Worm (Caenorhabditis elegans): ENCODE data around the gene lmd-5.

The lmd-5 gene

ce11 chrV:7142661-7143060 lies 19.2 kb downstream of the lmd-5 start:
- peak; percentile 83 for TF ChIP-seq snpc-4 (tag; optimal IDR thresholded peaks at IDR 0.05)
- TF ChIP-seq grh-1 (GFP tag; IDR thresholded peaks at IDR 0.05) = 0 out of 2 replicates have a peak, but pooled peaks have one; percentile 8
- no peak for TF ChIP-seq nhr-11 (tag; optimal IDR thresholded peaks at IDR 0.05)
- peak; percentile 24 for TF ChIP-seq elt-2 (tag; optimal IDR thresholded peaks at IDR 0.05)

ce11 chrV:7145250-7145850 lies 21.9 kb downstream of the lmd-5 start, which contains the start of gene ugt-37:
Gene ugt-37 (minus strand): TSS chrV:7145318.
- no peak for TF ChIP-seq dsc-1 (tag; optimal IDR thresholded peaks at IDR 0.05)
- TF ChIP-seq xbp-1 (tag; optimal IDR thresholded peaks at IDR 0.05) = no peak
- TF ChIP-seq efl-1 (optimal IDR thresholded peaks at IDR 0.05) = no peak
- TF ChIP-seq efl-1 (GFP tag; optimal IDR thresholded peaks at IDR 0.05 in 1 of 2) = peak in 1 of 2 experiments; percentile 22
- no peak for TF ChIP-seq isw-1 (GFP tag; IDR thresholded peaks at IDR 0.05)
- peak; percentile 14 for TF ChIP-seq elt-2 (tag; optimal IDR thresholded peaks at IDR 0.05)

DNA sequence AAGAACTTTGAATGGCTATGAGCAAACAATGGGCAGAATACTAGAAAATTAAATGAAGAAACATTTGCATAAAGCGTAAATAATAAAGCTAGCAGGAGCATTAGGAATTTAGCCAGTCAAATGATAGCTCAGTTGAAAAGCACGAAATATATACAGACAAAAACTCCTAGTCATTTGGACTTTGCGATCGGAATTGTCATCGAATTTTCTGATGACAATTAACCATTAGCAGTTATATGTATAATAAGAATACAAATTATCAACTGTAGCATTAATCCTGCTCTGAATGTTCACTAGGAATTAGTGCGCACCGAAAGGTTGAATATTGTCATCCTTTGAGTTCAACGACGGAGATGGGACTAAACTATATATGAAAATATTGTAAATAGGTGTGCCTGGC lies 23.9 kb downstream of the lmd-5 start, which contains the start of gene ugt-38:
ugt-38 (minus strand) TSS at position 101 of the 400 bp plus-strand sequence.
- no peak for TF ChIP-seq elt-2 (tag; optimal IDR thresholded peaks at IDR 0.05)
- no peak for TF ChIP-seq nhr-11 (tag; optimal IDR thresholded peaks at IDR 0.05)
- TF ChIP-seq nhr-12 (tag; optimal IDR thresholded peaks at IDR 0.05) = no peak
- TF ChIP-seq nhr-84 (tag; optimal IDR thresholded peaks at IDR 0.05) = no peak
- no peak for TF ChIP-seq nhr-47 (tag; optimal IDR thresholded peaks at IDR 0.05)

- TF ChIP-seq ztf-4 (tag; optimal IDR thresholded peaks at IDR 0.05) = no peak
- TF ChIP-seq pag-3 (tag; optimal IDR thresholded peaks at IDR 0.05; ENCODE audit: borderline replicate concordance, insufficient read depth) = no peak
- TF ChIP-seq nhr-20 (tag; optimal IDR thresholded peaks at IDR 0.05) = peak; percentile 20
- TF ChIP-seq tlp-1 (tag; optimal IDR thresholded peaks at IDR 0.05) = peak; percentile 76
- TF ChIP-seq nhr-76 (tag; optimal IDR thresholded peaks at IDR 0.05) = no peak
- TF ChIP-seq elt-2 (tag; optimal IDR thresholded peaks at IDR 0.05) = peak; percentile 87
- peak in 4 of 6 experiments; percentile 4 to 77 (median 42) for TF ChIP-seq elt-3 (tag; optimal IDR thresholded peaks at IDR 0.05)
- TF ChIP-seq ceh-90 (tag; optimal IDR thresholded peaks at IDR 0.05) = no peak
- no peak for TF ChIP-seq nhr-85 (tag)
- no peak for TF ChIP-seq egl-27 (tag; optimal IDR thresholded peaks at IDR 0.05)
Observed at ce11 chrV:7150570-7150969, 27.1 kb downstream of the lmd-5 start, which contains the start of gene F10D2.8. Gene F10D2.8 (minus strand): TSS chrV:7150714.

DNA sequence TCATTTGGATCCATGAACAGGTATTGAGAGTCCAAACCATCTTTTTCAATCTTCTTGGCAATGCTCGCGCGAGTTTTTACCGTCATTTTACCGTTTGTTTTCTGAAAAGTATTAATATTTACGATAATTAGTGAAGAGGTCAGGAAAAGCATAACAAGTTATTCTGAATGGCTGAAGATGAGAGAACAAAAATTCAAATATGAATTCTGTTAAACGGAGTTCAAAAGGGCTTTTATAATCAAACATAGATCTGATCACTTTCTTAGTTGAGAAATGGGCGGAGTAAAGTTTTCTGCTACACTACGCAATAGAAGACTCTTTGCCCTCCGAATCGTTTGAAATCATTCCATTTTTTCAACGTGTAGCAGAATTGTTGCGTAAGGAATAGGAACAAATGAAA lies 29.6 kb downstream of the lmd-5 start, which contains the start of gene fat-7:
fat-7 (minus strand) TSS at position 101 of the 400 bp plus-strand sequence.
- no peak for TF ChIP-seq lin-39 (tag; optimal IDR thresholded peaks at IDR 0.05)
- TF ChIP-seq aha-1 (tag; optimal IDR thresholded peaks at IDR 0.05) = no peak
- no peak for TF ChIP-seq efl-1 (optimal IDR thresholded peaks at IDR 0.05)
- TF ChIP-seq efl-1 (GFP tag; optimal IDR thresholded peaks at IDR 0.05 in 1 of 2) = peak in 1 of 2 experiments; percentile 30
- no peak for TF ChIP-seq zag-1 (tag; optimal IDR thresholded peaks at IDR 0.05)
- no peak for TF ChIP-seq blmp-1 (tag; optimal IDR thresholded peaks at IDR 0.05)
- TF ChIP-seq nhr-90 (tag; optimal IDR thresholded peaks at IDR 0.05; ENCODE audit: poor library complexity) = no peak

DNA sequence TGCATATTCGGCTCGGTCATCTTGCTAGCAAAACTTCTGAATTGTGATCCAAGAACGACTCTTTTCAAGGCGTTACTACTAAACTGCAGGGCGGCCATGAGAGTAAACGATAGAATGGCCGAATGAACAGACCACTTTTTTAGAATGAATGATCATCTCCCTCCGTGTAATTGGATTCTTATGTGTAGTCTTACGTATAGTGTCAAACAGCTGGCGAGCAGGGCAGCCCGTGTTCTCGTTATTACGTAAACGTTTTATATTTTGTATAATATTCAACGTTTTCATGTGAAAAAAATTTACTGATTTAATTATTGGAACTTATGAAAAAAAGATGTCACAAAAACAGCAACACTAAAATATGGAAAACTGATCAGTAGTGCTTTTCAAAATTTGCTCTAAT lies 32.6 kb downstream of the lmd-5 start, which contains the start of gene F10D2.10:
F10D2.10 (minus strand) TSS at position 101 of the 400 bp plus-strand sequence.
- no peak for TF ChIP-seq vab-15 (tag; optimal IDR thresholded peaks at IDR 0.05)
- TF ChIP-seq nhr-71 (tag; optimal IDR thresholded peaks at IDR 0.05) = no peak
- TF ChIP-seq pax-3 (tag; optimal IDR thresholded peaks at IDR 0.05) = no peak
- TF ChIP-seq aly-2 (tag; optimal IDR thresholded peaks at IDR 0.05) = no peak
- TF ChIP-seq egl-27 (tag; optimal IDR thresholded peaks at IDR 0.05) = no peak
- no peak for TF ChIP-seq nhr-84 (tag; optimal IDR thresholded peaks at IDR 0.05)
- no peak for TF ChIP-seq rnt-1 (tag; optimal IDR thresholded peaks at IDR 0.05)
- no peak for TF ChIP-seq fkh-10 (GFP tag; optimal IDR thresholded peaks at IDR 0.05)
- TF ChIP-seq Y116A8C.19 (tag; optimal IDR thresholded peaks at IDR 0.05; ENCODE audit: borderline replicate concordance) = no peak
- TF ChIP-seq alr-1 (tag; optimal IDR thresholded peaks at IDR 0.05; ENCODE audit: borderline replicate concordance) = no peak
- TF ChIP-seq dsc-1 (tag; optimal IDR thresholded peaks at IDR 0.05) = no peak

Measured in whole organism, L1 larva.